Fruit fly (Drosophila melanogaster): Measurements from ENCODE around the gene Crtc.

- TF ChIP-seq ovo (GFP tag; optimal IDR thresholded peaks at IDR 0.05) (no peak), CG12768 (GFP tag; optimal IDR thresholded peaks at IDR 0.05) (no peak), kay (GFP tag; ENCODE audit: borderline replicate concordance) (no peak), CG7045 (GFP tag; optimal IDR thresholded peaks at IDR 0.05) (no peak), pad (GFP tag; optimal IDR thresholded peaks at IDR 0.05) (no peak), toe (GFP tag; optimal IDR thresholded peaks at IDR 0.05) (no peak), Crg-1 (GFP tag; optimal IDR thresholded peaks at IDR 0.05) (no peak), CG11617 (GFP tag; optimal IDR thresholded peaks at IDR 0.05) (no peak), Mnt (GFP tag; optimal IDR thresholded peaks at IDR 0.05) (no peak), CG14711 (tag; optimal IDR thresholded peaks at IDR 0.05) (no peak), Clk (GFP tag; optimal IDR thresholded peaks at IDR 0.05) (no peak)
These were observed 53.2 kb downstream of the Crtc start for dm6 chr3L:17615838-17616237.

Measured in whole organism, adult.